Worm (Caenorhabditis elegans): ENCODE data around the gene C03F11.4.

DNA sequence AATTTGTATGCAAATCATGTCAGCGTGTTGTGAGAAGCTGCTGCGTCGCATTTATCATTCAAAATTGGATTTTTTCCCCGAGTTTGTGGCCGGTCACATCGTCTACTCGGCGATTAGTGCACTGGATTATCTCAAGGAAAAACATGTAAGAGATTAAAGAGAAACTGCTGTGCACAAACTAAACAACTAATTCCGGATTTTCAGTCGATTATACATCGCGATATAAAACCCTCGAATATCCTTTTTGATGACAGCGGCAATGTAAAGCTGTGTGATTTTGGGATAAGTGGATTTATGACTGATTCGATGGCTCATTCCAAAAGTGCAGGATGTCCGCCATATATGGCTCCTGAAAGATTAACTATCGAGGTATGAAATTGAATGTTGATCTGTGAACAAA lies 35.6 kb downstream of the C03F11.4 start:
- no peak for TF ChIP-seq madf-2 (tag; optimal IDR thresholded peaks at IDR 0.05)
- TF ChIP-seq ama-1 (optimal IDR thresholded peaks at IDR 0.05), result no peak
- no peak for TF ChIP-seq ceh-9 (tag; optimal IDR thresholded peaks at IDR 0.05)
- TF ChIP-seq tbx-2 (tag; optimal IDR thresholded peaks at IDR 0.05), result no peak
- no peak for TF ChIP-seq ceh-2 (tag; optimal IDR thresholded peaks at IDR 0.05)
